Worm (Caenorhabditis elegans) whole organism, mixed stage, embryonic: ENCODE measurements around the gene C12D5.5.

Source experiments
- lin-13 ChIP-seq: fragments of 150-350 bp; optimal IDR thresholded peaks from 2 replicates; lab custom pipeline; 2014; ENCODE audit warnings: missing biosample characterization, missing genetic modification characterization
- lsy-2 ChIP-seq: fragments of 150-350 bp; optimal IDR thresholded peaks from 2 replicates; lab custom pipeline; 2014; ENCODE audit warnings: missing biosample characterization, missing genetic modification characterization
- mab-5 ChIP-seq: fragments of 150-350 bp; optimal IDR thresholded peaks from 2 replicates; lab custom pipeline; 2014; ENCODE audit warnings: missing biosample characterization, missing genetic modification characterization
- mep-1 ChIP-seq: fragments of 150-350 bp; optimal IDR thresholded peaks from 2 replicates; lab custom pipeline; 2017; ENCODE audit warnings: missing biosample characterization, missing genetic modification reagents, missing genetic modification characterization, inconsistent platforms
- nhr-2 ChIP-seq: fragments of 150-350 bp; optimal IDR thresholded peaks from 2 replicates; lab custom pipeline; 2014; ENCODE audit warnings: missing biosample characterization, missing genetic modification characterization
- nhr-237 ChIP-seq: fragments of 150-350 bp; optimal IDR thresholded peaks from 2 replicates; lab custom pipeline; 2014; ENCODE audit warnings: missing biosample characterization, missing genetic modification characterization
- unc-120 ChIP-seq: sonication (generic microtip); optimal IDR thresholded peaks from 2 replicates; lab custom pipeline; 2017; ENCODE audit warnings: missing genetic modification characterization, missing compliant biosample characterization; ENCODE audit not compliant: poor library complexity, severe bottlenecking
- unc-62 ChIP-seq: fragments of 150-350 bp; optimal IDR thresholded peaks from 2 replicates; lab custom pipeline; 2014; ENCODE audit warnings: missing biosample characterization, missing genetic modification reagents, missing genetic modification characterization

ce11 chrV:7708525-7708924, 40.5 kb downstream of the C12D5.5 start, which contains the start of gene ZK105.11:
- TF ChIP-seq unc-62 (GFP tag; lab: Kevin White, UChicago) (no peak), lsy-2 (tag; lab: Kevin White, UChicago) (no peak), nhr-237 (tag; lab: Kevin White, UChicago) (no peak), mab-5 (no peak), nhr-2 (tag; lab: Kevin White, UChicago) (no peak), unc-120 (tag; lab: Kevin White, UChicago) (no peak), mep-1 (tag; lab: Kevin White, UChicago) (no peak), lin-13 (tag; lab: Kevin White, UChicago) (no peak)
